ENCODE assay signal across 1 fruit fly cellular context in the genomic region with DNA sequence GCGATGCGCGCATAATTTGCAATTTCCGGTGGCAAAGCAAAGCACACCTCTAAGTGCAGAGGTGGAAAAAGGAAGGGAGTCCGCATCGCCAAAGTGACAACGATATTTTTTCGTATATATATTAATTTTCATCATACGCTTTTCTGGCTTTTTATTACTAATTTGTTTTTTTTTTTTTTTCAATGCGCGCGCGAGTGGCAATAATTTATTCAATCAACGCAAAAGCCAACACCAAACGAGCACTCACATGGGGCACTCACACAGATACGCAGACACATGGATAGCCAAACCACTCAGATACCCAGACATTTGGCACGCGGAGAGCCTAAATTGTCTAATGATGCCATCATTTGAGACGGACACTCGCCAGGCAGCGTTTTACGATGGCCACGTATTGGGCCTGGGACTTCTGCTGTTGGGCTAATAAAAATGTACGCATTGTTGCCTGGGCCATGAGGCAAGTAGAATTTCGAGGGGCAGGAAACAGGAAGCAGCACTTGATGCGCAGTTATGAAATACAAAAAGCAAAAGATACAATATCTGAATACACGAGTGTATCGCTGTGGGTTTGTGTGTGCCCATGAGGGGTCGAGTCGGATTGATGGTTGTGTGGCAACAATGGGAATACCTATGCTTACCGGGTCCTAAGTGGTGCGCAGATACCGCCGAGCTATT.
TF ChIP-seq lines count a peak whose summit lies in the region.

No protein-coding gene starts in this region.

TF ChIP-seq in whole organism, embryonic, 481 proteins besides CTCF, POLR2A, EP300 and RAD21 (continued from another document):
- TF ChIP-seq cg (GFP tag; optimal IDR thresholded peaks at IDR 0.05; lab: Kevin White, UChicago) (peak; percentile 20), Med (GFP tag; lab: Kevin White, UChicago) (peak; percentile 82), dati (GFP tag; IDR thresholded peaks at IDR 0.05; lab: Robert Waterston, UW) (no peak), Dp (GFP tag; optimal IDR thresholded peaks at IDR 0.05; lab: Kevin White, UChicago) (no peak), CG8290 (GFP tag; optimal IDR thresholded peaks at IDR 0.05; lab: Kevin White, UChicago) (no peak), CG8290 (tag; optimal IDR thresholded peaks at IDR 0.05; lab: Kevin White, UChicago) (peak in 1 of 2 experiments; percentile 50), Xbp1 (GFP tag; optimal IDR thresholded peaks at IDR 0.05; lab: Kevin White, UChicago) (peak; percentile 18), NFAT (GFP tag; IDR thresholded peaks at IDR 0.05; lab: Robert Waterston, UW) (peak; percentile 24; the same call in 1 of the 2 replicates), CG5245 (GFP tag; optimal IDR thresholded peaks at IDR 0.05; lab: Kevin White, UChicago) (no peak), lab (GFP tag; optimal IDR thresholded peaks at IDR 0.05; lab: Kevin White, UChicago) (peak; percentile 30), chinmo (GFP tag; IDR thresholded peaks at IDR 0.05; lab: Robert Waterston, UW; ENCODE audit: partially characterized antibody) (0 out of 4 replicates have a peak, but pooled peaks have one; percentile 69), sug (tag; optimal IDR thresholded peaks at IDR 0.05; lab: Kevin White, UChicago) (peak; percentile 11), Rfx (GFP tag; IDR thresholded peaks at IDR 0.05; lab: Robert Waterston, UW) (peak; percentile 19; the same call in 1 of the 2 replicates), sd (tag; optimal IDR thresholded peaks at IDR 0.05; lab: Kevin White, UChicago) (peak; percentile 72), CG8359 (GFP tag; optimal IDR thresholded peaks at IDR 0.05; lab: Kevin White, UChicago; ENCODE audit: borderline replicate concordance) (no peak), kni (GFP tag; optimal IDR thresholded peaks at IDR 0.05; lab: Kevin White, UChicago) (peak; percentile 54), ci (GFP tag; IDR thresholded peaks at IDR 0.05; lab: Robert Waterston, UW) (0 out of 3 replicates have a peak, but pooled peaks have one; percentile 5), H15 (GFP tag; IDR thresholded peaks at IDR 0.05; lab: Robert Waterston, UW) (0 out of 3 replicates have a peak, but pooled peaks have one; percentile 7), CG11723 (GFP tag; optimal IDR thresholded peaks at IDR 0.05; lab: Kevin White, UChicago) (no peak), chm (GFP tag; IDR thresholded peaks at IDR 0.05; lab: Robert Waterston, UW) (0 out of 2 replicates have a peak, but pooled peaks have one; percentile 26), z (GFP tag; IDR thresholded peaks at IDR 0.05; lab: Robert Waterston, UW) (peak; percentile 42; the same call in 1 of the 3 replicates), Adf1 (GFP tag; IDR thresholded peaks at IDR 0.05; lab: Robert Waterston, UW) (no peak), CG6175 (GFP tag; IDR thresholded peaks at IDR 0.05; lab: Robert Waterston, UW) (peak; percentile 65; the same call in 1 of the 3 replicates), CG10543 (GFP tag; optimal IDR thresholded peaks at IDR 0.05; lab: Kevin White, UChicago) (peak; percentile 65), B-H1 (GFP tag; IDR thresholded peaks at IDR 0.05; lab: Robert Waterston, UW) (no peak)
